Fruit fly (Drosophila melanogaster): Measurements from ENCODE around the gene lbe.

The lbe gene

DNA sequence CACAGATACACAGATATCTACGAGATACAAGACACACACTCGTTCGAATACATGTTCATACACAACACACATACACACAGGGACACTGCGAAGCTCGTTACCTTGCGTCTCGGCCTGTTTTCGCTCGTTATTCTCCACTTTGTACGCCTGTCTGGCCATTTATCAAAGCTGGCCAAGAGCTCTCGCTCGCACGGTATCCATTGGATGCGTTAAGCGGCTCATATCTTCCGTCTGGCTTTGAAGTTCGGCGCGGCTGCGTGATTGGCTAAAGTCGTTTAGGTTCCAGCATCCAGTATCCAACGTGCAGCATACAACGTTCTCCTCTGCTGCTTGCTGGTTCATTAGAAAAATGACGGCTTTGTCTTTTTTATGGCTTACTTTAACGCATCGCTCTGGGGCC is 10.4 kb upstream of the lbe start:
- TF ChIP-seq CG32006 (GFP tag; optimal IDR thresholded peaks at IDR 0.05) (no peak), Eip78C (GFP tag) (no peak), Ets21C (GFP tag; optimal IDR thresholded peaks at IDR 0.05) (no peak), dsx (GFP tag; optimal IDR thresholded peaks at IDR 0.05; ENCODE audit: poor library complexity, severe bottlenecking) (no peak)

DNA sequence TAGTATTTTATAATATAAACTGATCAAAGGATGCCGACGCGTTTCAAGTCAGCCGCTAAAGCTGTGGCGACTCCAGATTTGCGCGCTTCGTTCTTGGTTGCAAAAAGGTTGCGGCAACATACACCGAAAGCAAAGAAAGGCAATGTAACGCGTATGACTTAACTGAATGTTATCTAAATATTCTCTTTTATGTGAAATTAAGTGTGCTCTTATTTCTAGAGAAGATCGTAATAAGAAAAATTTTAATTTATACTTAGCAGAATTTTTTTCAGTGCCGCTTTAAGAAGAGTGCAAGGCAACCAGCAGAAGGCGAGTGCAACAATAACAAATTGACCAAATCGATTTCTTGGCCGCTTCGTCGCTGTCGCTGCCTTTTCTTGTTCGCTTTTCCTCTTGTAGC is 5.8 kb upstream of the lbe start:
- TF ChIP-seq svp (GFP tag) = peak; percentile 81
- TF ChIP-seq pdm3 (GFP tag; optimal IDR thresholded peaks at IDR 0.05) = peak; percentile 12
- TF ChIP-seq Ets21C (GFP tag; optimal IDR thresholded peaks at IDR 0.05) = peak; percentile 18
- peak; percentile 8 for TF ChIP-seq acj6 (GFP tag; optimal IDR thresholded peaks at IDR 0.05)
- peak; percentile 3 for TF ChIP-seq spab (GFP tag; optimal IDR thresholded peaks at IDR 0.05)
- TF ChIP-seq vri (GFP tag; optimal IDR thresholded peaks at IDR 0.05) = peak; percentile 18
- peak; percentile 29 for TF ChIP-seq CG10631 (GFP tag; optimal IDR thresholded peaks at IDR 0.05)
- TF ChIP-seq eg (GFP tag; IDR thresholded peaks at IDR 0.05) = no peak
- no peak for TF ChIP-seq CG34406 (GFP tag; optimal IDR thresholded peaks at IDR 0.05)
- peak; percentile 20 for TF ChIP-seq CG3919 (GFP tag; optimal IDR thresholded peaks at IDR 0.05)
- TF ChIP-seq CG7368 (GFP tag; optimal IDR thresholded peaks at IDR 0.05) = no peak
- TF ChIP-seq Sox102F (GFP tag; optimal IDR thresholded peaks at IDR 0.05) = peak; percentile 54
- peak; percentile 35 for TF ChIP-seq Eip75B (GFP tag; optimal IDR thresholded peaks at IDR 0.05)
- peak; percentile 16 for TF ChIP-seq achi (GFP tag; optimal IDR thresholded peaks at IDR 0.05)
- no peak for TF ChIP-seq CG3032 (tag; optimal IDR thresholded peaks at IDR 0.05)
- peak; percentile 18 for TF ChIP-seq CG10669 (GFP tag; optimal IDR thresholded peaks at IDR 0.05)
- TF ChIP-seq OdsH (GFP tag; optimal IDR thresholded peaks at IDR 0.05) = peak; percentile 8
- peak; percentile 53 for TF ChIP-seq Met (GFP tag; optimal IDR thresholded peaks at IDR 0.05)
- TF ChIP-seq Hr39 (GFP tag; optimal IDR thresholded peaks at IDR 0.05) = peak; percentile 30
- TF ChIP-seq CG31627 (GFP tag; optimal IDR thresholded peaks at IDR 0.05) = peak; percentile 28
- no peak for TF ChIP-seq CG11294 (GFP tag; IDR thresholded peaks at IDR 0.05)
- TF ChIP-seq topi (GFP tag; optimal IDR thresholded peaks at IDR 0.05) = peak; percentile 41
- peak; percentile 34 for TF ChIP-seq CG6808 (GFP tag; optimal IDR thresholded peaks at IDR 0.05)
- TF ChIP-seq Eip78C (GFP tag) = peak; percentile 66
- TF ChIP-seq esn (GFP tag; optimal IDR thresholded peaks at IDR 0.05) = peak; percentile 60
- peak; percentile 27 for TF ChIP-seq Smox (GFP tag; optimal IDR thresholded peaks at IDR 0.05)
- peak; percentile 25 for TF ChIP-seq cyc (GFP tag; optimal IDR thresholded peaks at IDR 0.05)
- no peak for TF ChIP-seq Lpt (GFP tag; optimal IDR thresholded peaks at IDR 0.05)
- peak; percentile 49 for TF ChIP-seq lz (GFP tag; optimal IDR thresholded peaks at IDR 0.05)

DNA sequence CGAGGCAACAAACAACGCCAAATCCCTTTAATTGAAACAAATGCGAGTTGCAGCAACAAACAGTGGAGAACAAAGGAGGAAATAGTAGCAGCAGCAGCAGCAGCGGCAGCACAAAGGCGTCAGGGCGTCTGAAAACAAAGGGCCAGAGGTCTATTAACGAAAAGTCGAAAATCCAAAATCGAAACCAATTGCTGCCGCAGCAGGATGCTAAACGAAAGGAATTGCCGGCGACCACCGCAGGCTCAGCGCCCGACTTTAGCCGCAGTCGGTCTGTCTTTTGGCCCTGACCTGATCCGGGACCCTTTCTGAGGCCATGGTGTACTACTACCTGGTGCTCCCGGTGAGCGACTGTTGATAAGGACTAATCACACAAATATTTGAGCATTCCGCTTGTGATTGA is 1.3 kb upstream of the lbe start:
- TF ChIP-seq Gug (GFP tag; IDR thresholded peaks at IDR 0.05) = no peak

DNA sequence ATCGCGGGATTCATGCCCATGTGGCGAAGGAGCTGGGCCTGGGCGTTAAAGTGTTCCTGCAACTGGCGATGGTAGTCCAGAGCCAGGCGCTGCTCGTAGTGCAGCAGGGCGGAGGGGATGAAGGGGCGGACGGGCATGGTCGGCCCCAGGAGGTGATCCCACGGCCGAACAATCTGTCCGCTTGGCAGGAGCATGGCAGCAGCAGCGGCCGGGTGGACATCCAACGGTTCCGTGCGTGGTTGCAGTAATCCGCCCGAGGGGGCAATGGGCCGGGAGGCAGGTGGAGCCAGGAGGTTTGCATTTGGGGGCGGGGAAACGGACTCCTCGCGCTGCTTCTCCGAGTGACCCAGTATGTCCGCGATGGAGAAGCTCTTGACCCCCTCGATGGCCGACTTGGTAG is 1.0 kb downstream of the lbe start:
- no peak for TF ChIP-seq Eip78C (GFP tag)
- no peak for TF ChIP-seq net (GFP tag; optimal IDR thresholded peaks at IDR 0.05)
- no peak for TF ChIP-seq Sox15 (GFP tag; optimal IDR thresholded peaks at IDR 0.05)
- TF ChIP-seq fkh (GFP tag; optimal IDR thresholded peaks at IDR 0.05) = no peak
- no peak for TF ChIP-seq CG7368 (GFP tag; optimal IDR thresholded peaks at IDR 0.05)
- TF ChIP-seq CG11902 (GFP tag; optimal IDR thresholded peaks at IDR 0.05) = no peak
- TF ChIP-seq Sox102F (GFP tag; optimal IDR thresholded peaks at IDR 0.05) = no peak
- no peak for TF ChIP-seq Hr4 (GFP tag; optimal IDR thresholded peaks at IDR 0.05)
- TF ChIP-seq salr (GFP tag; optimal IDR thresholded peaks at IDR 0.05) = no peak
- TF ChIP-seq CG32006 (GFP tag; optimal IDR thresholded peaks at IDR 0.05) = no peak
- TF ChIP-seq Blimp-1 (GFP tag; optimal IDR thresholded peaks at IDR 0.05) = no peak
- no peak for TF ChIP-seq CG15336 (GFP tag; IDR thresholded peaks at IDR 0.05)

All from whole organism, prepupa.